Fruit fly (Drosophila melanogaster): Measurements from ENCODE around the gene ear.
A peak's percentile ranks its signal among the peaks of the same experiment; 100 is the strongest.

The ear gene

DNA sequence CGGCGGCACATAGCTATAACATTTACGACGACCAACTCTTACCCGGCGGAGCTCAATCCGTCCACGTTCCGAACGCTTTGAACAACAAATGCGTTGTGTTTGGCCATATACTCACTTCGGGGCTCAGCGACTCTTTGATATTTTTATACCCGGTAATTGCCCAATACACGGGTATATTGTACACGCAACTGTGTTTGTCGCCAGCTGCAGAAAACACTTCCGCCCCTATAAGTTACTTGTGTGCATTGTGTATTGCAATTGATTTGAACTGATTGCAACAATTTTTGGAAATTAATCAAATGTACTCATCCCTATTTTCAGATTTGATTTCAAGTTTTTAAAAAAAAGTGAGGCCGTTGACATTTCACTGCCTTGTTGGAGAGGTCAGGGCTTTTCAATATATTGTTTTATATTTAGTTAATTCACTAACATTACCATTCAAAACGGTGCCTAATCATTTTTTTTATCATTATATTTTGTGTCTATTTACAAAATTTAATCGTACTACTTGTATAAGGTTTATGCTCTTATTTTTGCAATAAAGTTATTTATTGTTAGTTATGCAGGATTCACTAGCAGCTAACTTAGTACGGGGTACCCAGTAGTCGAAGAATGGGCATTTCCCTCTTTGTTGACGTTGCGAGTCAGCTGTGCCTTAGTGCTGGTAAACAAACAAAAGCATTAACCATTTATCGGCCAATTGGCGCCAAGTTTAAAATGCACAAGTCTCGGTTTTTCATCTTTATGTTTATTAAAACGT lies 22.6 kb downstream of the ear start, which contains the start of gene Nagk (continued):
- TF ChIP-seq amos (GFP tag; IDR thresholded peaks at IDR 0.05; ENCODE audit: partially characterized antibody) (peak; percentile 40; the same call in 1 of the 2 replicates), ftz-f1 (GFP tag; optimal IDR thresholded peaks at IDR 0.05) (peak; percentile 34), CG10274 (GFP tag; optimal IDR thresholded peaks at IDR 0.05) (peak; percentile 56), CG33213 (GFP tag; optimal IDR thresholded peaks at IDR 0.05) (peak; percentile 29), Elba2 (GFP tag; optimal IDR thresholded peaks at IDR 0.05) (peak; percentile 10), vnd (GFP tag; IDR thresholded peaks at IDR 0.05; ENCODE audit: partially characterized antibody) (no peak), Oaz (GFP tag; IDR thresholded peaks at IDR 0.05) (no peak), CG6683 (GFP tag; optimal IDR thresholded peaks at IDR 0.05) (no peak), Gug (GFP tag; IDR thresholded peaks at IDR 0.05) (peak; percentile 59; the same call in 2 of the 4 replicates), CG7372 (GFP tag; IDR thresholded peaks at IDR 0.05) (no peak), CG16813 (GFP tag; IDR thresholded peaks at IDR 0.05; ENCODE audit: partially characterized antibody) (no peak), danr (GFP tag; IDR thresholded peaks at IDR 0.05) (no peak), eyg (GFP tag; optimal IDR thresholded peaks at IDR 0.05) (no peak), YL-1 (GFP tag; optimal IDR thresholded peaks at IDR 0.05) (peak; percentile 16), sima (GFP tag; optimal IDR thresholded peaks at IDR 0.05) (no peak), CG10565 (GFP tag; optimal IDR thresholded peaks at IDR 0.05) (no peak), E2f2 (GFP tag; IDR thresholded peaks at IDR 0.05) (peak; percentile 87), CG9215 (GFP tag; IDR thresholded peaks at IDR 0.05) (peak; percentile 21; the same call in 1 of the 2 replicates), CG16779 (GFP tag; IDR thresholded peaks at IDR 0.05) (no peak), fd3F (GFP tag; optimal IDR thresholded peaks at IDR 0.05) (peak; percentile 22), Eip74EF (GFP tag; optimal IDR thresholded peaks at IDR 0.05) (peak in 1 of 2 experiments; percentile 79), CG10431 (GFP tag; optimal IDR thresholded peaks at IDR 0.05) (no peak), CG32772 (GFP tag; IDR thresholded peaks at IDR 0.05) (no peak), grau (tag; optimal IDR thresholded peaks at IDR 0.05) (peak; percentile 42), CG9817 (tag; optimal IDR thresholded peaks at IDR 0.05) (peak; percentile 47), kah (GFP tag; optimal IDR thresholded peaks at IDR 0.05) (no peak), E2f1 (GFP tag; IDR thresholded peaks at IDR 0.05) (0 out of 2 replicates have a peak, but pooled peaks have one; percentile 35), Lpt (GFP tag; optimal IDR thresholded peaks at IDR 0.05) (no peak), yki (optimal IDR thresholded peaks at IDR 0.05) (no peak), CG13296 (GFP tag; optimal IDR thresholded peaks at IDR 0.05) (peak; percentile 40), Neu2 (GFP tag; optimal IDR thresholded peaks at IDR 0.05; ENCODE audit: borderline replicate concordance) (no peak), Six4 (GFP tag; optimal IDR thresholded peaks at IDR 0.05) (peak; percentile 56), Hr3 (GFP tag; optimal IDR thresholded peaks at IDR 0.05) (peak; percentile 77), Vsx1 (GFP tag; optimal IDR thresholded peaks at IDR 0.05) (no peak), so (GFP tag; IDR thresholded peaks at IDR 0.05) (no peak), CG11247 (GFP tag; IDR thresholded peaks at IDR 0.05) (0 out of 2 replicates have a peak, but pooled peaks have one; percentile 5), lilli (GFP tag; optimal IDR thresholded peaks at IDR 0.05) (peak; percentile 79), HLH54F (GFP tag; optimal IDR thresholded peaks at IDR 0.05) (peak; percentile 57), CoRest (tag; optimal IDR thresholded peaks at IDR 0.05) (peak; percentile 77), CG8478 (optimal IDR thresholded peaks at IDR 0.05) (no peak), onecut (GFP tag; IDR thresholded peaks at IDR 0.05) (no peak), fd64A (GFP tag; optimal IDR thresholded peaks at IDR 0.05) (no peak), Sry-δ (GFP tag; optimal IDR thresholded peaks at IDR 0.05) (peak; percentile 37), ato (GFP tag; IDR thresholded peaks at IDR 0.05; ENCODE audit: partially characterized antibody) (no peak), salm (tag; optimal IDR thresholded peaks at IDR 0.05) (peak; percentile 39), sug (tag; optimal IDR thresholded peaks at IDR 0.05) (peak; percentile 64), Dip2 (GFP tag; IDR thresholded peaks at IDR 0.05) (no peak), CG8944 (GFP tag; optimal IDR thresholded peaks at IDR 0.05) (peak; percentile 35), CG32532 (GFP tag; IDR thresholded peaks at IDR 0.05) (peak; percentile 54), CG6689 (GFP tag; IDR thresholded peaks at IDR 0.05) (peak; percentile 45; the same call in 1 of the 2 replicates)
